Fruit fly (Drosophila melanogaster) whole organism, embryonic: ENCODE results near the gene CG1640.

ENCODE experiments used
- CG10147 ChIP-seq: fragments of 200-800 bp; sonication (Bioruptor generic); optimal IDR thresholded peaks from 2 replicates; lab custom pipeline; 2019; ENCODE audit warnings: missing biosample characterization, mild to moderate bottlenecking, missing genetic modification characterization, moderate library complexity
- CG10274 ChIP-seq: fragments of 200-800 bp; sonication (Bioruptor generic); optimal IDR thresholded peaks from 3 replicates; lab custom pipeline; 2017; ENCODE audit warnings: missing biosample characterization, mild to moderate bottlenecking, missing genetic modification characterization
- CG11247 ChIP-seq: fragments of 200-800 bp; sonication (Bioruptor generic); IDR thresholded peaks from 2 replicates; pipeline ENCODE4 v1.3.6; 2022; ENCODE audit warnings: missing biosample characterization, missing genetic modification characterization
- CG1233 ChIP-seq: fragments of 200-800 bp; sonication (Bioruptor generic); optimal IDR thresholded peaks from 4 replicates; lab custom pipeline; 2018; ENCODE audit warnings: missing biosample characterization, mild to moderate bottlenecking, missing genetic modification characterization
- CG12391 ChIP-seq: fragments of 200-800 bp; sonication (Bioruptor generic); optimal IDR thresholded peaks from 3 replicates; lab custom pipeline; 2018; ENCODE audit warnings: missing biosample characterization, mild to moderate bottlenecking, missing genetic modification characterization, moderate library complexity
- CG13296 ChIP-seq: fragments of 200-800 bp; sonication (Bioruptor generic); optimal IDR thresholded peaks from 3 replicates; lab custom pipeline; 2018; ENCODE audit warnings: missing biosample characterization, mild to moderate bottlenecking, missing genetic modification characterization
- CG13624 ChIP-seq: fragments of 200-800 bp; sonication (Bioruptor generic); optimal IDR thresholded peaks from 2 replicates; lab custom pipeline; 2016; ENCODE audit warnings: missing biosample characterization, missing genetic modification characterization
- CG14014 ChIP-seq: fragments of 200-800 bp; sonication (Bioruptor generic); IDR thresholded peaks from 2 replicates; pipeline ENCODE4 v1.3.6; 2022; ENCODE audit warnings: missing biosample characterization, missing genetic modification characterization
- CG15011 ChIP-seq: fragments of 200-800 bp; sonication (Bioruptor generic); optimal IDR thresholded peaks from 3 replicates; lab custom pipeline; 2018; ENCODE audit warnings: missing biosample characterization, mild to moderate bottlenecking, missing genetic modification characterization
- CG15073 ChIP-seq: fragments of 200-800 bp; sonication (Bioruptor generic); optimal IDR thresholded peaks from 2 replicates; lab custom pipeline; 2016; ENCODE audit warnings: missing biosample characterization, missing genetic modification characterization
- CG17385 ChIP-seq: fragments of 200-800 bp; sonication (Bioruptor generic); optimal IDR thresholded peaks from 3 replicates; lab custom pipeline; 2018; ENCODE audit warnings: missing biosample characterization, mild to moderate bottlenecking, missing genetic modification characterization
- CG2678 ChIP-seq: fragments of 200-800 bp; sonication (Bioruptor generic); optimal IDR thresholded peaks from 3 replicates; lab custom pipeline; 2019; ENCODE audit warnings: missing biosample characterization, mild to moderate bottlenecking, missing genetic modification characterization, moderate library complexity
- CG2712 ChIP-seq: fragments of 200-800 bp; optimal IDR thresholded peaks from 3 replicates; lab custom pipeline; 2019; ENCODE audit warnings: missing biosample characterization, mild to moderate bottlenecking, missing genetic modification characterization, moderate library complexity
- CG31224 ChIP-seq: fragments of 200-800 bp; sonication (Bioruptor generic); IDR thresholded peaks from 2 replicates; pipeline ENCODE4 v1.3.6; 2022; ENCODE audit warnings: missing biosample characterization, missing genetic modification characterization
- CG3163 ChIP-seq: fragments of 200-800 bp; sonication (Bioruptor generic); optimal IDR thresholded peaks from 3 replicates; lab custom pipeline; 2016; ENCODE audit warnings: missing biosample characterization, missing genetic modification characterization
- CG32532 ChIP-seq: fragments of 200-800 bp; sonication (Bioruptor generic); IDR thresholded peaks from 2 replicates; pipeline ENCODE4 v1.3.6; 2022; ENCODE audit warnings: missing biosample characterization, missing genetic modification characterization
- CG3847 ChIP-seq: fragments of 200-800 bp; sonication (Bioruptor generic); IDR thresholded peaks from 2 replicates; pipeline ENCODE4 v1.3.6; 2022; ENCODE audit warnings: missing biosample characterization, missing genetic modification characterization
- CG6272 ChIP-seq: fragments of 200-800 bp; sonication (Bioruptor generic); IDR thresholded peaks from 2 replicates; pipeline ENCODE4 v1.3.6; 2022; ENCODE audit warnings: missing biosample characterization, missing genetic modification characterization
- CG6854 ChIP-seq: fragments of 200-800 bp; sonication (Bioruptor generic); optimal IDR thresholded peaks from 3 replicates; lab custom pipeline; 2017; ENCODE audit warnings: missing biosample characterization, mild to moderate bottlenecking, missing genetic modification characterization
- CG7786 ChIP-seq: fragments of 200-800 bp; sonication (Bioruptor generic); optimal IDR thresholded peaks from 2 replicates; lab custom pipeline; 2016; ENCODE audit warnings: missing biosample characterization, missing genetic modification characterization
- CG8290 ChIP-seq, 3 experiments: fragments of 200-800 bp; sonication (Bioruptor generic); optimal IDR thresholded peaks; 2 replicates each; lab custom pipeline; 2016 to 2019; ENCODE audit warnings: missing biosample characterization in 3 of 3, missing genetic modification characterization in 3 of 3, mild to moderate bottlenecking in 2 of 3, moderate library complexity in 1 of 3
- CG8944 ChIP-seq: fragments of 200-800 bp; sonication (Bioruptor generic); optimal IDR thresholded peaks from 3 replicates; lab custom pipeline; 2016; ENCODE audit warnings: missing biosample characterization, missing genetic modification characterization
- CoRest ChIP-seq: fragments of 200-800 bp; sonication (Bioruptor generic); optimal IDR thresholded peaks from 3 replicates; lab custom pipeline; 2018; ENCODE audit warnings: missing biosample characterization, mild to moderate bottlenecking, missing genetic modification characterization, moderate library complexity
- D19B ChIP-seq: fragments of 200-800 bp; sonication (Bioruptor generic); optimal IDR thresholded peaks from 2 replicates; lab custom pipeline; 2017; ENCODE audit warnings: missing biosample characterization, mild to moderate bottlenecking, missing genetic modification characterization
- Dad ChIP-seq: fragments of 200-800 bp; sonication (Bioruptor generic); optimal IDR thresholded peaks from 3 replicates; lab custom pipeline; 2016; ENCODE audit warnings: missing biosample characterization, missing genetic modification characterization
- ERR ChIP-seq: fragments of 200-800 bp; sonication (Bioruptor generic); optimal IDR thresholded peaks from 2 replicates; lab custom pipeline; 2016; ENCODE audit warnings: missing biosample characterization, missing genetic modification characterization
- Hmr ChIP-seq: fragments of 200-800 bp; sonication (Bioruptor generic); optimal IDR thresholded peaks from 3 replicates; lab custom pipeline; 2017; ENCODE audit warnings: mild to moderate bottlenecking, missing biosample characterization, missing genetic modification reagents, missing genetic modification characterization
- Hr3 ChIP-seq: fragments of 200-800 bp; sonication (Bioruptor generic); optimal IDR thresholded peaks from 3 replicates; lab custom pipeline; 2016; ENCODE audit warnings: missing biosample characterization, missing genetic modification characterization
- Hr51 ChIP-seq, 2 experiments: fragments of 200-800 bp; sonication (Bioruptor generic); optimal IDR thresholded peaks; 2 replicates in 1 of 2; 3 replicates in 1 of 2; lab custom pipeline; 2016 to 2018; ENCODE audit warnings: missing biosample characterization in 2 of 2, missing genetic modification characterization in 2 of 2, mild to moderate bottlenecking in 1 of 2, moderate library complexity in 1 of 2
- Hsf ChIP-seq: fragments of 200-800 bp; sonication (Bioruptor generic); optimal IDR thresholded peaks from 3 replicates; lab custom pipeline; 2016; ENCODE audit warnings: missing biosample characterization, missing genetic modification characterization
- Myb ChIP-seq: fragments of 200-800 bp; sonication (Bioruptor generic); optimal IDR thresholded peaks from 2 replicates; lab custom pipeline; 2016; ENCODE audit warnings: missing biosample characterization, missing genetic modification characterization
- Oli ChIP-seq: fragments of 200-800 bp; sonication (Bioruptor generic); optimal IDR thresholded peaks from 2 replicates; lab custom pipeline; 2018; ENCODE audit warnings: missing biosample characterization, mild to moderate bottlenecking, missing genetic modification characterization, moderate library complexity
- Ptx1 ChIP-seq: fragments of 200-800 bp; sonication (Bioruptor generic); IDR thresholded peaks from 2 replicates; pipeline ENCODE4 v1.3.6; 2022; ENCODE audit warnings: missing biosample characterization, missing genetic modification characterization
- Ssrp ChIP-seq: fragments of 200-800 bp; sonication (Bioruptor generic); optimal IDR thresholded peaks from 2 replicates; lab custom pipeline; 2018; ENCODE audit warnings: missing biosample characterization, mild to moderate bottlenecking, missing genetic modification characterization, moderate library complexity
- Trl ChIP-seq, 3 experiments: fragments of >200 bp in 2 of 3; fragments of 200-800 bp in 1 of 3; sonication (Bioruptor generic) in 1 of 3; optimal IDR thresholded peaks; 2 replicates in 1 of 3; 3 replicates in 2 of 3; lab custom pipeline; 2016 to 2017; ENCODE audit warnings: missing biosample characterization in 1 of 3, missing genetic modification characterization in 1 of 3
- dmrt99B ChIP-seq: fragments of 200-800 bp; sonication (Bioruptor generic); optimal IDR thresholded peaks from 2 replicates; lab custom pipeline; 2018; ENCODE audit warnings: missing biosample characterization, mild to moderate bottlenecking, missing genetic modification characterization, moderate library complexity
- emc ChIP-seq: fragments of 200-800 bp; sonication (Bioruptor generic); optimal IDR thresholded peaks from 2 replicates; lab custom pipeline; 2016; ENCODE audit warnings: missing biosample characterization, missing genetic modification characterization
- exex ChIP-seq: fragments of 200-800 bp; sonication (Bioruptor generic); optimal IDR thresholded peaks from 4 replicates; lab custom pipeline; 2018; ENCODE audit warnings: missing biosample characterization, mild to moderate bottlenecking, missing genetic modification characterization, moderate library complexity
- lilli ChIP-seq: fragments of 200-800 bp; sonication (Bioruptor generic); optimal IDR thresholded peaks from 3 replicates; lab custom pipeline; 2016; ENCODE audit warnings: missing biosample characterization, missing genetic modification characterization
- luna ChIP-seq: fragments of 200-800 bp; sonication (Bioruptor generic); optimal IDR thresholded peaks from 2 replicates; lab custom pipeline; 2016; ENCODE audit warnings: missing biosample characterization, missing genetic modification characterization
- nmo ChIP-seq: fragments of 200-800 bp; sonication (Bioruptor generic); optimal IDR thresholded peaks from 2 replicates; lab custom pipeline; 2018; ENCODE audit warnings: missing biosample characterization, mild to moderate bottlenecking, missing genetic modification characterization, moderate library complexity
- otp ChIP-seq: fragments of 200-800 bp; sonication (Bioruptor generic); IDR thresholded peaks from 3 replicates; pipeline ENCODE4, ENCODE4 v1.3.6; 2022; ENCODE audit warnings: missing biosample characterization, missing genetic modification characterization
- schlank ChIP-seq: fragments of 200-800 bp; sonication (Bioruptor generic); optimal IDR thresholded peaks from 2 replicates; lab custom pipeline; 2018; ENCODE audit warnings: missing biosample characterization, mild to moderate bottlenecking, missing genetic modification characterization
- scrt ChIP-seq: fragments of 200-800 bp; sonication (Bioruptor generic); optimal IDR thresholded peaks from 2 replicates; lab custom pipeline; 2018; ENCODE audit warnings: missing biosample characterization, mild to moderate bottlenecking, missing genetic modification characterization, moderate library complexity
- tap ChIP-seq: fragments of 200-800 bp; optimal IDR thresholded peaks from 3 replicates; lab custom pipeline; 2019; ENCODE audit warnings: missing biosample characterization, mild to moderate bottlenecking, missing genetic modification characterization, moderate library complexity
- vfl ChIP-seq: fragments of 200-800 bp; sonication (Bioruptor generic); optimal IDR thresholded peaks from 2 replicates; lab custom pipeline; 2016; ENCODE audit warnings: missing biosample characterization, missing genetic modification characterization
- wor ChIP-seq: fragments of 200-800 bp; sonication (Bioruptor generic); IDR thresholded peaks from 2 replicates; pipeline ENCODE4 v1.3.6; 2022; ENCODE audit warnings: missing biosample characterization, missing genetic modification characterization

CG1640 gene

dm6 chrX:13391174-13392040 is 21.0 kb downstream of the CG1640 start (continued):
- TF ChIP-seq exex (peak; percentile 3), Hr51 (GFP tag; optimal IDR thresholded peaks at IDR 0.05; lab: Kevin White, UChicago) (peak in 1 of 2 experiments; percentile 23), CoRest (tag; lab: Kevin White, UChicago) (peak; percentile 65), CG10147 (GFP tag; lab: Kevin White, UChicago) (peak; percentile 75), Hmr (GFP tag; lab: Kevin White, UChicago) (peak; percentile 71), CG31224 (GFP tag; lab: Robert Waterston, UW) (peak; percentile 60; the same call in 1 of the 2 replicates), ERR (GFP tag; lab: Kevin White, UChicago) (peak; percentile 40), CG32532 (GFP tag; lab: Robert Waterston, UW) (peak; percentile 81), scrt (peak; percentile 56), CG13624 (GFP tag; lab: Kevin White, UChicago) (peak; percentile 66), D19B (GFP tag; lab: Kevin White, UChicago) (peak; percentile 93), CG1233 (GFP tag; lab: Kevin White, UChicago) (peak; percentile 35), luna (GFP tag; lab: Kevin White, UChicago) (peak; percentile 37), CG6272 (GFP tag; lab: Robert Waterston, UW) (peak; percentile 8; the same call in 1 of the 2 replicates), wor (no peak), Dad (peak; percentile 26), CG8944 (GFP tag; lab: Kevin White, UChicago) (peak; percentile 34), Hsf (GFP tag; lab: Kevin White, UChicago) (peak; percentile 48), Myb (GFP tag; lab: Kevin White, UChicago) (peak; percentile 54), CG15011 (GFP tag; lab: Kevin White, UChicago) (peak; percentile 72), emc (GFP tag; lab: Kevin White, UChicago) (peak; percentile 39), CG17385 (GFP tag; lab: Kevin White, UChicago) (peak; percentile 26), dmrt99B (tag; lab: Kevin White, UChicago) (peak; percentile 13), Ssrp (no peak), Ptx1 (GFP tag; lab: Robert Waterston, UW) (peak; percentile 33; the same call in 1 of the 2 replicates), Oli (peak; percentile 9), CG7786 (GFP tag; lab: Kevin White, UChicago) (peak; percentile 79), otp (0 out of 3 replicates have a peak, but pooled peaks have one; percentile 14), vfl (GFP tag; lab: Kevin White, UChicago) (peak; percentile 51), schlank (tag; lab: Kevin White, UChicago) (peak; percentile 58), lilli (GFP tag; lab: Kevin White, UChicago) (peak; percentile 76), CG12391 (peak; percentile 22), CG15073 (GFP tag; lab: Kevin White, UChicago) (no peak), CG8290 (GFP tag; optimal IDR thresholded peaks at IDR 0.05; lab: Kevin White, UChicago) (no peak), CG8290 (tag; optimal IDR thresholded peaks at IDR 0.05; lab: Kevin White, UChicago) (peak in 1 of 2 experiments; percentile 55), tap (tag; lab: Kevin White, UChicago) (no peak), nmo (GFP tag; lab: Kevin White, UChicago) (no peak), Trl (optimal IDR thresholded peaks at IDR 0.05; lab: Kevin White, UChicago) (no peak), Trl (GFP tag; optimal IDR thresholded peaks at IDR 0.05; lab: Kevin White, UChicago) (peak; percentile 47), CG3163 (GFP tag; lab: Kevin White, UChicago) (peak; percentile 39), CG3847 (GFP tag; lab: Robert Waterston, UW) (peak; percentile 43), CG14014 (GFP tag; lab: Robert Waterston, UW) (peak; percentile 59; the same call in 1 of the 2 replicates), CG10274 (peak; percentile 54), CG2678 (peak; percentile 77), CG6854 (GFP tag; lab: Kevin White, UChicago) (no peak), CG2712 (tag; lab: Kevin White, UChicago) (peak; percentile 17), CG13296 (GFP tag; lab: Kevin White, UChicago) (peak; percentile 4), Hr3 (GFP tag; lab: Kevin White, UChicago) (peak; percentile 12), CG11247 (GFP tag; lab: Robert Waterston, UW) (0 out of 2 replicates have a peak, but pooled peaks have one; percentile 20)
